Worm (Caenorhabditis elegans): ENCODE measurements around the gene Y62F5A.12.

Y62F5A.12 gene

ce11 chrII:11496767-11497166 is 37.5 kb downstream of the Y62F5A.12 start, which contains the start of gene emc-5:
emc-5 (plus strand) TSS chrII:11496780.
- TF ChIP-seq nhr-237 (tag; optimal IDR thresholded peaks at IDR 0.05), result no peak
- no peak for TF ChIP-seq nhr-77 (tag; optimal IDR thresholded peaks at IDR 0.05)
- peak; percentile 45 for TF ChIP-seq lin-14 (GFP tag; optimal IDR thresholded peaks at IDR 0.05)
- no peak for TF ChIP-seq nhr-11 (tag; optimal IDR thresholded peaks at IDR 0.05)
- TF ChIP-seq nhr-20 (tag; optimal IDR thresholded peaks at IDR 0.05), result no peak
- TF ChIP-seq nhr-76 (tag; optimal IDR thresholded peaks at IDR 0.05), result no peak
- no peak for TF ChIP-seq alr-1 (tag; optimal IDR thresholded peaks at IDR 0.05; ENCODE audit: borderline replicate concordance)
- no peak for TF ChIP-seq hlh-4 (tag; optimal IDR thresholded peaks at IDR 0.05)
- no peak for TF ChIP-seq nhr-47 (tag; optimal IDR thresholded peaks at IDR 0.05)
- no peak for TF ChIP-seq sptf-1 (tag; optimal IDR thresholded peaks at IDR 0.05)
- peak; percentile 31 for TF ChIP-seq nhr-19 (GFP tag; conservative IDR thresholded peaks at IDR 0.05)
- no peak for TF ChIP-seq tlp-1 (tag; optimal IDR thresholded peaks at IDR 0.05)
- no peak for TF ChIP-seq ztf-11 (tag; optimal IDR thresholded peaks at IDR 0.05)
- TF ChIP-seq ztf-4 (tag; optimal IDR thresholded peaks at IDR 0.05), result no peak
- no peak for TF ChIP-seq egl-27 (tag; optimal IDR thresholded peaks at IDR 0.05)
- TF ChIP-seq lir-3 (tag; optimal IDR thresholded peaks at IDR 0.05; ENCODE audit: poor library complexity), result peak; percentile 14
- TF ChIP-seq rnt-1 (tag; optimal IDR thresholded peaks at IDR 0.05), result peak; percentile 75
- TF ChIP-seq nhr-90 (tag; optimal IDR thresholded peaks at IDR 0.05; ENCODE audit: poor library complexity), result no peak
- no peak for TF ChIP-seq C34B4.2 (tag; optimal IDR thresholded peaks at IDR 0.05)
- TF ChIP-seq tbx-2 (tag; optimal IDR thresholded peaks at IDR 0.05), result no peak
- no peak for TF ChIP-seq hlh-17 (GFP tag; optimal IDR thresholded peaks at IDR 0.05; ENCODE audit: borderline replicate concordance)
- no peak for TF ChIP-seq Y116A8C.19 (tag; optimal IDR thresholded peaks at IDR 0.05; ENCODE audit: borderline replicate concordance)
- no peak for TF ChIP-seq blmp-1 (tag; optimal IDR thresholded peaks at IDR 0.05)
- TF ChIP-seq skn-1 (tag; optimal IDR thresholded peaks at IDR 0.05), result no peak
- no peak for TF ChIP-seq ceh-90 (tag; optimal IDR thresholded peaks at IDR 0.05)
- TF ChIP-seq mef-2 (tag; optimal IDR thresholded peaks at IDR 0.05), result no peak
- TF ChIP-seq hpl-2 (GFP tag; optimal IDR thresholded peaks at IDR 0.05), result no peak
- TF ChIP-seq F16B12.6 (tag; optimal IDR thresholded peaks at IDR 0.05), result no peak
- TF ChIP-seq unc-30 (tag; optimal IDR thresholded peaks at IDR 0.05), result no peak
- TF ChIP-seq zip-4 (GFP tag; optimal IDR thresholded peaks at IDR 0.05), result no peak
- TF ChIP-seq lin-39 (tag; optimal IDR thresholded peaks at IDR 0.05), result peak; percentile 73
- TF ChIP-seq nhr-71 (tag; optimal IDR thresholded peaks at IDR 0.05), result peak; percentile 47
- TF ChIP-seq lsy-2 (tag; optimal IDR thresholded peaks at IDR 0.05), result peak in 1 of 2 experiments; percentile 42
- TF ChIP-seq C04F5.9 (tag; optimal IDR thresholded peaks at IDR 0.05), result no peak
- no peak for TF ChIP-seq ceh-63 (GFP tag; optimal IDR thresholded peaks at IDR 0.05)
- TF ChIP-seq pqm-1 (tag; optimal IDR thresholded peaks at IDR 0.05), result no peak
- no peak for TF ChIP-seq ceh-82 (tag; optimal IDR thresholded peaks at IDR 0.05)
- TF ChIP-seq lin-13 (GFP tag; optimal IDR thresholded peaks at IDR 0.05), result no peak
- TF ChIP-seq unc-130 (tag; optimal IDR thresholded peaks at IDR 0.05), result no peak
- no peak for TF ChIP-seq grh-1 (GFP tag; IDR thresholded peaks at IDR 0.05)
- no peak for TF ChIP-seq dsc-1 (tag; optimal IDR thresholded peaks at IDR 0.05)
- no peak for TF ChIP-seq elt-3 (tag; optimal IDR thresholded peaks at IDR 0.05)
- TF ChIP-seq unc-98 (GFP tag; IDR thresholded peaks at IDR 0.05), result no peak
- TF ChIP-seq jun-1 (tag; optimal IDR thresholded peaks at IDR 0.05), result no peak
- no peak for TF ChIP-seq snu-23 (GFP tag; optimal IDR thresholded peaks at IDR 0.05)
- TF ChIP-seq nhr-84 (tag; optimal IDR thresholded peaks at IDR 0.05), result no peak
- no peak for TF ChIP-seq aha-1 (tag; optimal IDR thresholded peaks at IDR 0.05)
- no peak for TF ChIP-seq dpl-1 (GFP tag; optimal IDR thresholded peaks at IDR 0.05)
- no peak for TF ChIP-seq efl-3 (GFP tag; optimal IDR thresholded peaks at IDR 0.05)
- TF ChIP-seq snpc-4 (tag; optimal IDR thresholded peaks at IDR 0.05), result no peak
- TF ChIP-seq nhr-12 (tag; optimal IDR thresholded peaks at IDR 0.05), result no peak
- TF ChIP-seq aly-2 (tag; optimal IDR thresholded peaks at IDR 0.05), result no peak
- no peak for TF ChIP-seq egl-13 (tag; optimal IDR thresholded peaks at IDR 0.05)
- TF ChIP-seq fkh-8 (tag; optimal IDR thresholded peaks at IDR 0.05), result no peak

All from whole organism, L1 larva.